Fruit fly (Drosophila melanogaster) whole organism, embryonic: ENCODE measurements around the gene mib1.

Experiments
- Atf3 ChIP-seq: fragments of 200-800 bp; sonication (Bioruptor generic); optimal IDR thresholded peaks from 3 replicates; lab custom pipeline; 2016; ENCODE audit warnings: missing biosample characterization, missing genetic modification characterization
- Bdp1 ChIP-seq: fragments of 200-800 bp; sonication (Bioruptor generic); optimal IDR thresholded peaks from 3 replicates; lab custom pipeline; 2016; ENCODE audit warnings: missing biosample characterization, missing genetic modification characterization
- Bgb ChIP-seq: fragments of 200-800 bp; sonication (Bioruptor generic); IDR thresholded peaks from 2 replicates; pipeline ENCODE4 v1.3.6; 2022; ENCODE audit warnings: missing biosample characterization, missing genetic modification characterization; ENCODE audit not compliant: partially characterized antibody
- CG10431 ChIP-seq: fragments of 200-800 bp; sonication (Bioruptor generic); optimal IDR thresholded peaks from 3 replicates; lab custom pipeline; 2018; ENCODE audit warnings: missing biosample characterization, mild to moderate bottlenecking, missing genetic modification characterization
- CG10462 ChIP-seq: fragments of 200-800 bp; sonication (Bioruptor generic); optimal IDR thresholded peaks from 2 replicates; lab custom pipeline; 2016; ENCODE audit warnings: missing biosample characterization, missing genetic modification characterization
- CG11723 ChIP-seq: fragments of 200-800 bp; sonication (Bioruptor generic); optimal IDR thresholded peaks from 2 replicates; lab custom pipeline; 2017; ENCODE audit warnings: missing biosample characterization, mild to moderate bottlenecking, missing genetic modification characterization
- CG12104 ChIP-seq: fragments of 200-800 bp; sonication (Bioruptor generic); optimal IDR thresholded peaks from 3 replicates; lab custom pipeline; 2016; ENCODE audit warnings: missing biosample characterization, missing genetic modification characterization
- CG1233 ChIP-seq: fragments of 200-800 bp; sonication (Bioruptor generic); optimal IDR thresholded peaks from 4 replicates; lab custom pipeline; 2018; ENCODE audit warnings: missing biosample characterization, mild to moderate bottlenecking, missing genetic modification characterization
- CG13624 ChIP-seq: fragments of 200-800 bp; sonication (Bioruptor generic); optimal IDR thresholded peaks from 2 replicates; lab custom pipeline; 2016; ENCODE audit warnings: missing biosample characterization, missing genetic modification characterization
- CG15073 ChIP-seq: fragments of 200-800 bp; sonication (Bioruptor generic); optimal IDR thresholded peaks from 2 replicates; lab custom pipeline; 2016; ENCODE audit warnings: missing biosample characterization, missing genetic modification characterization
- CG18011 ChIP-seq: fragments of 200-800 bp; sonication (Bioruptor generic); optimal IDR thresholded peaks from 2 replicates; lab custom pipeline; 2017; ENCODE audit warnings: missing biosample characterization, missing genetic modification characterization, mild to moderate bottlenecking, moderate library complexity, missing genotype
- CG32532 ChIP-seq: fragments of 200-800 bp; sonication (Bioruptor generic); IDR thresholded peaks from 2 replicates; pipeline ENCODE4 v1.3.6; 2022; ENCODE audit warnings: missing biosample characterization, missing genetic modification characterization
- CG34376 ChIP-seq: fragments of 200-800 bp; sonication (Bioruptor generic); optimal IDR thresholded peaks from 2 replicates; lab custom pipeline; 2018; ENCODE audit warnings: missing biosample characterization, mild to moderate bottlenecking, missing genetic modification characterization
- CG6254 ChIP-seq: fragments of 200-800 bp; sonication (Bioruptor generic); optimal IDR thresholded peaks from 3 replicates; lab custom pipeline; 2017; ENCODE audit warnings: mild to moderate bottlenecking, missing biosample characterization, missing genetic modification reagents, missing genetic modification characterization
- CG7271 ChIP-seq: fragments of 200-800 bp; sonication (Bioruptor generic); optimal IDR thresholded peaks from 2 replicates; lab custom pipeline; 2018; ENCODE audit warnings: missing biosample characterization, mild to moderate bottlenecking, missing genetic modification characterization, moderate library complexity
- CG7786 ChIP-seq: fragments of 200-800 bp; sonication (Bioruptor generic); optimal IDR thresholded peaks from 2 replicates; lab custom pipeline; 2016; ENCODE audit warnings: missing biosample characterization, missing genetic modification characterization
- CG7987 ChIP-seq: fragments of 200-800 bp; sonication (Bioruptor generic); optimal IDR thresholded peaks from 2 replicates; lab custom pipeline; 2018; ENCODE audit warnings: missing biosample characterization, mild to moderate bottlenecking, missing genetic modification characterization, moderate library complexity
- CG8089 ChIP-seq: fragments of 200-800 bp; sonication (Bioruptor generic); optimal IDR thresholded peaks from 3 replicates; lab custom pipeline; 2016; ENCODE audit warnings: missing biosample characterization, missing genetic modification characterization
- CG8359 ChIP-seq: fragments of 200-800 bp; sonication (Bioruptor generic); optimal IDR thresholded peaks from 2 replicates; lab custom pipeline; 2017; ENCODE audit warnings: missing biosample characterization, mild to moderate bottlenecking, missing genetic modification characterization, borderline replicate concordance
- CG9215 ChIP-seq: fragments of 200-800 bp; sonication (Bioruptor generic); IDR thresholded peaks from 2 replicates; pipeline ENCODE4 v1.3.6; 2022; ENCODE audit warnings: missing biosample characterization, missing genetic modification characterization
- CG9817 ChIP-seq: fragments of 200-800 bp; sonication (Bioruptor generic); optimal IDR thresholded peaks from 2 replicates; lab custom pipeline; 2018; ENCODE audit warnings: missing biosample characterization, mild to moderate bottlenecking, missing genetic modification characterization, moderate library complexity
- Gug ChIP-seq: fragments of 200-800 bp; sonication (Bioruptor generic); IDR thresholded peaks from 4 replicates; pipeline ENCODE4 v1.3.6; 2022; ENCODE audit warnings: missing biosample characterization, missing genetic modification characterization
- Hsf ChIP-seq: fragments of 200-800 bp; sonication (Bioruptor generic); optimal IDR thresholded peaks from 3 replicates; lab custom pipeline; 2016; ENCODE audit warnings: missing biosample characterization, missing genetic modification characterization
- Kr ChIP-seq: fragments of 200-800 bp; sonication (Bioruptor generic); optimal IDR thresholded peaks from 2 replicates; lab custom pipeline; 2017; ENCODE audit warnings: missing biosample characterization, mild to moderate bottlenecking, missing genetic modification characterization
- MTF-1 ChIP-seq: fragments of 200-800 bp; sonication (Bioruptor generic); optimal IDR thresholded peaks from 2 replicates; lab custom pipeline; 2018; ENCODE audit warnings: missing biosample characterization, mild to moderate bottlenecking, missing genetic modification characterization, borderline replicate concordance
- NC2α ChIP-seq: fragments of 200-800 bp; sonication (Bioruptor generic); optimal IDR thresholded peaks from 2 replicates; lab custom pipeline; 2016; ENCODE audit warnings: missing biosample characterization, missing genetic modification characterization
- Oli ChIP-seq: fragments of 200-800 bp; sonication (Bioruptor generic); optimal IDR thresholded peaks from 2 replicates; lab custom pipeline; 2018; ENCODE audit warnings: missing biosample characterization, mild to moderate bottlenecking, missing genetic modification characterization, moderate library complexity
- Scr ChIP-seq: fragments of 200-800 bp; sonication (Bioruptor generic); IDR thresholded peaks from 2 replicates; pipeline ENCODE4 v1.3.6; 2022; ENCODE audit warnings: missing biosample characterization, missing genetic modification characterization; ENCODE audit not compliant: partially characterized antibody
- Ssrp ChIP-seq: fragments of 200-800 bp; sonication (Bioruptor generic); optimal IDR thresholded peaks from 2 replicates; lab custom pipeline; 2018; ENCODE audit warnings: missing biosample characterization, mild to moderate bottlenecking, missing genetic modification characterization, moderate library complexity
- cg ChIP-seq: fragments of 200-800 bp; sonication (Bioruptor generic); optimal IDR thresholded peaks from 3 replicates; lab custom pipeline; 2019; ENCODE audit warnings: missing biosample characterization, mild to moderate bottlenecking, missing genetic modification characterization, moderate library complexity
- chm ChIP-seq: fragments of 200-800 bp; sonication (Bioruptor generic); IDR thresholded peaks from 2 replicates; pipeline ENCODE4 v1.3.6; 2022; ENCODE audit warnings: missing biosample characterization, missing genetic modification characterization
- ci ChIP-seq: fragments of 200-800 bp; sonication (Bioruptor generic); IDR thresholded peaks from 3 replicates; pipeline ENCODE4 v1.3.6; 2022; ENCODE audit warnings: missing biosample characterization, missing genetic modification characterization
- dan ChIP-seq: fragments of 200-800 bp; sonication (Bioruptor generic); IDR thresholded peaks from 2 replicates; pipeline ENCODE4 v1.3.6; 2022; ENCODE audit warnings: missing biosample characterization, missing genetic modification characterization
- dmrt11E ChIP-seq: fragments of 200-800 bp; sonication (Bioruptor generic); optimal IDR thresholded peaks from 3 replicates; lab custom pipeline; 2018; ENCODE audit warnings: missing biosample characterization, mild to moderate bottlenecking, missing genetic modification characterization, moderate library complexity
- exex ChIP-seq: fragments of 200-800 bp; sonication (Bioruptor generic); optimal IDR thresholded peaks from 4 replicates; lab custom pipeline; 2018; ENCODE audit warnings: missing biosample characterization, mild to moderate bottlenecking, missing genetic modification characterization, moderate library complexity
- ftz-f1 ChIP-seq: fragments of 200-800 bp; sonication (Bioruptor generic); optimal IDR thresholded peaks from 2 replicates; lab custom pipeline; 2016; ENCODE audit warnings: missing biosample characterization, missing genetic modification characterization
- gce ChIP-seq: fragments of 200-800 bp; sonication (Bioruptor generic); IDR thresholded peaks from 3 replicates; pipeline ENCODE4 v1.3.6; 2022; ENCODE audit warnings: missing biosample characterization, missing genetic modification characterization
- hb ChIP-seq: fragments of 200-800 bp; sonication (Bioruptor generic); IDR thresholded peaks from 3 replicates; pipeline ENCODE4 v1.3.6; 2022; ENCODE audit warnings: missing biosample characterization, missing genetic modification characterization; ENCODE audit not compliant: partially characterized antibody
- hkb ChIP-seq, 2 experiments: fragments of 200-800 bp in 1 of 2; fragments of >200 bp in 1 of 2; sonication (Bioruptor generic) in 1 of 2; IDR thresholded peaks in 1 of 2; optimal IDR thresholded peaks in 1 of 2; 2 replicates each; pipeline versions ENCODE4 v1.3.6 to Lab custom; 2017 to 2022; ENCODE audit warnings: missing biosample characterization in 1 of 2, missing genetic modification characterization in 1 of 2
- kay ChIP-seq: fragments of 200-800 bp; sonication (Bioruptor generic); optimal IDR thresholded peaks from 2 replicates; lab custom pipeline; 2016; ENCODE audit warnings: missing biosample characterization, missing genetic modification characterization
- org-1 ChIP-seq: fragments of 200-800 bp; sonication (Bioruptor generic); optimal IDR thresholded peaks from 2 replicates; lab custom pipeline; 2017; ENCODE audit warnings: missing biosample characterization, missing genetic modification characterization
- phol ChIP-seq: fragments of 200-800 bp; sonication (Bioruptor generic); optimal IDR thresholded peaks from 3 replicates; lab custom pipeline; 2018; ENCODE audit warnings: missing biosample characterization, mild to moderate bottlenecking, missing genetic modification characterization, moderate library complexity
- pum ChIP-seq: fragments of 200-800 bp; sonication (Bioruptor generic); optimal IDR thresholded peaks from 2 replicates; lab custom pipeline; 2016; ENCODE audit warnings: missing biosample characterization, missing genetic modification characterization
- repo ChIP-seq: fragments of 200-800 bp; sonication (Bioruptor generic); optimal IDR thresholded peaks from 2 replicates; lab custom pipeline; 2016; ENCODE audit warnings: missing biosample characterization, missing genetic modification characterization
- slou ChIP-seq: fragments of 200-800 bp; sonication (Bioruptor generic); optimal IDR thresholded peaks from 3 replicates; lab custom pipeline; 2016; ENCODE audit warnings: missing biosample characterization, missing genetic modification characterization
- sob ChIP-seq: fragments of 200-800 bp; sonication (Bioruptor generic); IDR thresholded peaks from 2 replicates; pipeline ENCODE4 v1.3.6; 2022; ENCODE audit warnings: missing biosample characterization, missing genetic modification characterization
- sqz ChIP-seq: fragments of 200-800 bp; sonication (Bioruptor generic); optimal IDR thresholded peaks from 3 replicates; lab custom pipeline; 2018; ENCODE audit warnings: missing biosample characterization, mild to moderate bottlenecking, missing genetic modification characterization
- sug ChIP-seq: fragments of 200-800 bp; optimal IDR thresholded peaks from 2 replicates; lab custom pipeline; 2019; ENCODE audit warnings: missing biosample characterization, mild to moderate bottlenecking, missing genetic modification characterization, moderate library complexity
- tin ChIP-seq: fragments of 200-800 bp; sonication (Bioruptor generic); optimal IDR thresholded peaks from 3 replicates; lab custom pipeline; 2016; ENCODE audit warnings: missing biosample characterization, missing genetic modification characterization
- wor ChIP-seq: fragments of 200-800 bp; sonication (Bioruptor generic); IDR thresholded peaks from 2 replicates; pipeline ENCODE4 v1.3.6; 2022; ENCODE audit warnings: missing biosample characterization, missing genetic modification characterization

Gene mib1

DNA sequence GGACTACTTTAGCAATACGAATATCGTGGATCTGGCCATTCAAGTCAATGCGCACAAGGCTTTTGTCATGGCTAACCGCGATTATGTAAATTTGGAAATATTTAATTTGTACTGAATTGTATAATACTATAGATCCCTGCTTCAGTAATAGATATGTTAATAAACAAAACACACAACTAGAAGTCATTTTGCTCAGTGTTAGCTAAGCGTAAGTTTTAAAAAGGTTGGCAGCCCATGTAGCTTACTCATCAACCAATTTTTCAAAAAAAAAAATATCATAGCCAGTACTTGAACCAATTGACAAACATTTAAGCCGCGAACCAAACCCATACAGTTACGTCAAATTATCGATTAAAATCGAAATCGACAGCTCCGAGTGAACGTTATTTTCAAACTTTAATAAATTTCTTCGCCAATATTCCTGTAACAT lies 25.5 kb upstream of the mib1 start (continued):
- TF ChIP-seq cg (GFP tag; lab: Kevin White, UChicago), result no peak
- peak; percentile 52 for TF ChIP-seq Scr (GFP tag; lab: Robert Waterston, UW)
- TF ChIP-seq sug, result peak; percentile 64
- TF ChIP-seq CG7786 (GFP tag; lab: Kevin White, UChicago), result peak; percentile 61
- TF ChIP-seq Oli (tag; lab: Kevin White, UChicago), result peak; percentile 66
- 0 out of 2 replicates have a peak, but pooled peaks have one; percentile 37 for TF ChIP-seq wor (GFP tag; lab: Robert Waterston, UW)
- no peak for TF ChIP-seq MTF-1 (GFP tag; lab: Kevin White, UChicago)
- TF ChIP-seq CG13624, result peak; percentile 86
- peak; percentile 55 for TF ChIP-seq CG9817 (tag; lab: Kevin White, UChicago)
- TF ChIP-seq Bgb, result peak; percentile 73
- TF ChIP-seq Bdp1 (GFP tag; lab: Kevin White, UChicago), result peak; percentile 56
- TF ChIP-seq CG15073 (GFP tag; lab: Kevin White, UChicago), result no peak
- TF ChIP-seq ci (GFP tag; lab: Robert Waterston, UW), result peak; percentile 90
- peak; percentile 29 for TF ChIP-seq org-1 (GFP tag; lab: Kevin White, UChicago)
- TF ChIP-seq NC2α (GFP tag; lab: Kevin White, UChicago), result peak; percentile 48
- TF ChIP-seq dan (GFP tag; lab: Robert Waterston, UW), result no peak
- no peak for TF ChIP-seq exex
- peak; percentile 73 for TF ChIP-seq repo
- no peak for TF ChIP-seq CG10431 (GFP tag; lab: Kevin White, UChicago)
- TF ChIP-seq Kr (GFP tag; lab: Kevin White, UChicago), result no peak
- TF ChIP-seq kay (GFP tag; lab: Kevin White, UChicago), result peak; percentile 93
- TF ChIP-seq gce (GFP tag; lab: Robert Waterston, UW), result peak; percentile 74; the same call in 2 of the 3 replicates
- peak; percentile 44 for TF ChIP-seq CG10462 (GFP tag; lab: Kevin White, UChicago)
- peak; percentile 63 for TF ChIP-seq pum
- peak; percentile 60 for TF ChIP-seq CG9215 (GFP tag; lab: Robert Waterston, UW)
- TF ChIP-seq CG34376, result peak; percentile 73
- peak; percentile 79 for TF ChIP-seq Hsf
- TF ChIP-seq phol (tag; lab: Kevin White, UChicago), result peak; percentile 80
- TF ChIP-seq sqz, result no peak
- TF ChIP-seq CG6254 (GFP tag; lab: Kevin White, UChicago), result peak; percentile 57
- TF ChIP-seq hkb (optimal IDR thresholded peaks at IDR 0.05; lab: Kevin White, UChicago), result no peak
- TF ChIP-seq hkb (GFP tag; IDR thresholded peaks at IDR 0.05; lab: Robert Waterston, UW), result peak; percentile 87
- TF ChIP-seq CG7271 (tag; lab: Kevin White, UChicago), result no peak
- TF ChIP-seq dmrt11E (tag; lab: Kevin White, UChicago), result peak; percentile 58
- peak; percentile 81 for TF ChIP-seq chm
- peak; percentile 45 for TF ChIP-seq CG11723 (GFP tag; lab: Kevin White, UChicago)
- peak; percentile 53 for TF ChIP-seq CG1233
- TF ChIP-seq Atf3 (GFP tag; lab: Kevin White, UChicago), result peak; percentile 64
- TF ChIP-seq hb (GFP tag; lab: Robert Waterston, UW), result peak; percentile 45; the same call in 1 of the 3 replicates
- TF ChIP-seq CG12104, result peak; percentile 56
- TF ChIP-seq sob, result peak; percentile 87
- peak; percentile 39 for TF ChIP-seq ftz-f1 (GFP tag; lab: Kevin White, UChicago)
- peak; percentile 52 for TF ChIP-seq Ssrp (tag; lab: Kevin White, UChicago)
- TF ChIP-seq slou (GFP tag; lab: Kevin White, UChicago), result peak; percentile 67
- TF ChIP-seq CG32532 (GFP tag; lab: Robert Waterston, UW), result peak; percentile 90
- TF ChIP-seq tin, result peak; percentile 81
- TF ChIP-seq CG7987 (GFP tag; lab: Kevin White, UChicago), result peak; percentile 62
- peak; percentile 69 for TF ChIP-seq CG18011 (GFP tag; lab: Kevin White, UChicago)
- TF ChIP-seq CG8089 (GFP tag; lab: Kevin White, UChicago), result peak; percentile 45
- TF ChIP-seq CG8359 (GFP tag; lab: Kevin White, UChicago), result peak; percentile 35
- TF ChIP-seq Gug (GFP tag; lab: Robert Waterston, UW), result peak; percentile 55; the same call in 2 of the 4 replicates
